Fruit fly (Drosophila melanogaster) whole organism, adult: Measurements from ENCODE around the gene CG44141.
"Not testable (repeated sequence)": the region's sequence is repeated elsewhere in the genome, so short reads cannot be mapped to it uniquely, and the experiment has no call there.

ENCODE experiments used
- CG12768 ChIP-seq: fragments of 200-800 bp; sonication (Bioruptor generic); optimal IDR thresholded peaks from 2 replicates; lab custom pipeline; 2017; ENCODE audit warnings: missing biosample characterization, missing genetic modification characterization, mild to moderate bottlenecking, moderate library complexity, missing genetic modification reagents
- CG1620 ChIP-seq: fragments of 200-800 bp; sonication (Bioruptor generic); optimal IDR thresholded peaks from 2 replicates; lab custom pipeline; 2016; ENCODE audit warnings: missing biosample characterization, missing genetic modification characterization
- CG7045 ChIP-seq: fragments of 200-800 bp; sonication (Bioruptor generic); optimal IDR thresholded peaks from 2 replicates; lab custom pipeline; 2017; ENCODE audit warnings: missing biosample characterization, mild to moderate bottlenecking, missing genetic modification characterization
- tj ChIP-seq: fragments of 200-800 bp; sonication (Bioruptor generic); optimal IDR thresholded peaks from 3 replicates; lab custom pipeline; 2017; ENCODE audit warnings: missing biosample characterization, mild to moderate bottlenecking, missing genetic modification characterization, moderate library complexity

dm6 chr2L:15694371-15694770, 35.1 kb upstream of the CG44141 start, which contains the start of gene CG44140:
- not testable (repeated sequence) for TF ChIP-seq tj, CG12768, CG7045, CG1620 (GFP tag; lab: Kevin White, UChicago)
